Worm (Caenorhabditis elegans): ENCODE data around the gene C04G2.10.

DNA sequence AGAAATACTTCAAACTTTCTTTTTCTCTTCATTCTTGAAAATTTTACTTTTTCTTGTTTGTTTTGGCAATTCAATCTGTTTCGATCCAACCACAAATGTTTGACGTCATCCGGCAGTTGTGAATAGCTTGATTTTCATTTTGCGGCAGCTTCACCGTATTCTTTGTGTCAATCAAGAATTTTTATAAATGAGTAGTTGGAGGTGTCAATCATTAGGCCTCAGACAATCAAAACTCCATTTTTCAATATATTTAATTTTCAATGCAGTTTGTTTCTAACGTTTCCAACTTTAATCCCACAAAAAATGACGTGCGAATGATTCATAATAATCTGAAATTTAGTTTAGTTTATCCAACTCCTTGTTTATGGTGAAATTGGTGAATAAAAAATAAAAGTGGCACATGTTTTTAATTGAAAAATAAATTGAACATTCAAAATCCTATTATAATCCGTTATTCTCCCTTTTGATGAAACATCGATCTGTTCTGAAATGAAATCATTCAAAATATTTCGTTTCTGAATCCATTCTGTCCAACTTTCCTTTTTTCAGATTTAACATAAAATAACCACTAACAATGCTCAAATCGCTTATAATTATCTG is 42.3 kb downstream of the C04G2.10 start, which contains the start of gene ttr-53:
- TF ChIP-seq nhr-11 (tag; optimal IDR thresholded peaks at IDR 0.05) = no peak
- no peak for TF ChIP-seq ama-1 (optimal IDR thresholded peaks at IDR 0.05)
- no peak for TF ChIP-seq dmd-4 (tag; optimal IDR thresholded peaks at IDR 0.05; ENCODE audit: borderline replicate concordance)
- no peak for TF ChIP-seq elt-2 (tag; optimal IDR thresholded peaks at IDR 0.05)
- TF ChIP-seq fkh-10 (GFP tag; optimal IDR thresholded peaks at IDR 0.05) = no peak
- no peak for TF ChIP-seq ceh-24 (tag; optimal IDR thresholded peaks at IDR 0.05)
- TF ChIP-seq C38D4.7 (GFP tag; optimal IDR thresholded peaks at IDR 0.05) = no peak
- no peak for TF ChIP-seq pha-4 (tag; optimal IDR thresholded peaks at IDR 0.05)
- no peak for TF ChIP-seq T23F11.4 (GFP tag; optimal IDR thresholded peaks at IDR 0.05)
- no peak for TF ChIP-seq K02D7.2 (tag; optimal IDR thresholded peaks at IDR 0.05)
- TF ChIP-seq ets-4 (tag; optimal IDR thresholded peaks at IDR 0.05) = no peak
- TF ChIP-seq pha-2 (tag; optimal IDR thresholded peaks at IDR 0.05) = no peak
- TF ChIP-seq hlh-6 (tag; optimal IDR thresholded peaks at IDR 0.05) = no peak
